In the genomic region with DNA sequence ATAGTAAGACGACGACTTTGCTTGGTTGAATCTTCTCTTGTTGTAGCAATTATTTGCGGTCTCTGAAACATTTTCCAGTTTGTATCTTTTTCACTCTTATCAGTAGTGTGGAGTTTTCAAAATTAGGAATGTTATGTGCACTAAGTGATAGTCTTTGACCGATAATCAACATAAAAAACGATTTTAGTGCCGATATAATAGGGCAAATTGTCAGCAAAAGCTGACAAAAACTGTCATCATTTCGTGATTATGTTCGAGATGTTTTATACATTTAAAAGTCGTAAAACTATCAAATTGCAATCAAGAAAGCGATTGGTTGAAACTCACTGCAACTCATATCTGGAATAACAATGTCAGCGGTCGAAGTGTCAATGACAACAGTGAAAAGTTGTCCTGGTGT, we compare ENCODE assay signal across 5 worm cellular contexts.
TF ChIP-seq lines count a peak whose summit lies in the region.

No protein-coding gene starts in this region.

TF ChIP-seq in whole organism, L1 larva, 84 proteins besides CTCF, POLR2A, EP300 and RAD21:
- TF ChIP-seq mab-9 (GFP tag; IDR thresholded peaks at IDR 0.05; lab: Robert Waterston, UW) = no peak
- TF ChIP-seq pax-3 (tag; optimal IDR thresholded peaks at IDR 0.05; lab: Kevin White, UChicago) = no peak
- peak; percentile 63 for TF ChIP-seq elt-2 (tag; optimal IDR thresholded peaks at IDR 0.05; lab: Kevin White, UChicago)

TF ChIP-seq in whole organism, L2 larva, 48 proteins besides CTCF, POLR2A, EP300 and RAD21:
- TF ChIP-seq fos-1 (tag; optimal IDR thresholded peaks at IDR 0.05; lab: Kevin White, UChicago) (peak; percentile 46), skn-1 (tag; optimal IDR thresholded peaks at IDR 0.05; lab: Kevin White, UChicago) (peak; percentile 97), alr-1 (tag; optimal IDR thresholded peaks at IDR 0.05; lab: Kevin White, UChicago) (no peak)

TF ChIP-seq in whole organism, L3 larva, 47 proteins besides CTCF, POLR2A, EP300 and RAD21:
- TF ChIP-seq pqm-1 (tag; optimal IDR thresholded peaks at IDR 0.05; lab: Kevin White, UChicago) (peak; percentile 32), skn-1 (tag; optimal IDR thresholded peaks at IDR 0.05; lab: Kevin White, UChicago) (peak; percentile 91), egl-27 (tag; optimal IDR thresholded peaks at IDR 0.05; lab: Kevin White, UChicago) (no peak), elt-2 (tag; optimal IDR thresholded peaks at IDR 0.05; lab: Kevin White, UChicago) (peak; percentile 86), ztf-11 (tag; optimal IDR thresholded peaks at IDR 0.05; lab: Kevin White, UChicago) (no peak), elt-1 (tag; optimal IDR thresholded peaks at IDR 0.05; lab: Kevin White, UChicago) (no peak)

TF ChIP-seq in whole organism, L4 larva, 104 proteins besides CTCF, POLR2A, EP300 and RAD21:
- TF ChIP-seq zfp-3 (GFP tag; conservative IDR thresholded peaks at IDR 0.05; lab: Robert Waterston, UW) (no peak), pqm-1 (tag; optimal IDR thresholded peaks at IDR 0.05; lab: Kevin White, UChicago) (peak; percentile 28), vab-7 (GFP tag; IDR thresholded peaks at IDR 0.05; lab: Robert Waterston, UW) (no peak), nhr-28 (tag; optimal IDR thresholded peaks at IDR 0.05; lab: Kevin White, UChicago) (peak; percentile 22), dve-1 (tag; optimal IDR thresholded peaks at IDR 0.05; lab: Kevin White, UChicago; ENCODE audit: insufficient read depth) (peak; percentile 89), dmd-6 (GFP tag; IDR thresholded peaks at IDR 0.05; lab: Robert Waterston, UW) (peak; percentile 51), Y5F2A.4 (GFP tag; optimal IDR thresholded peaks at IDR 0.05; lab: Kevin White, UChicago) (no peak), php-3 (GFP tag; IDR thresholded peaks at IDR 0.05; lab: Robert Waterston, UW) (peak; percentile 99), T20F7.1 (GFP tag; optimal IDR thresholded peaks at IDR 0.05; lab: Kevin White, UChicago) (peak; percentile 5), daf-16 (GFP tag; optimal IDR thresholded peaks at IDR 0.05; lab: Kevin White, UChicago) (no peak), daf-16 (tag; optimal IDR thresholded peaks at IDR 0.05; lab: Kevin White, UChicago) (peak; percentile 91)

TF ChIP-seq in whole organism, young adult, 124 proteins besides CTCF, POLR2A, EP300 and RAD21:
- TF ChIP-seq ekl-4 (GFP tag; IDR thresholded peaks at IDR 0.05; lab: Robert Waterston, UW) = no peak
- TF ChIP-seq nhr-80 (tag; optimal IDR thresholded peaks at IDR 0.05; lab: Kevin White, UChicago) = peak; percentile 23
